Fruit fly (Drosophila melanogaster): ENCODE results near the gene Cyp4e3.

Cyp4e3 gene

dm6 chr2L:9792945-9793344, 43.1 kb upstream of the Cyp4e3 start, which contains the start of gene CG13123 (continued):
- TF ChIP-seq zen (tag; optimal IDR thresholded peaks at IDR 0.05), result peak; percentile 19
- no peak for TF ChIP-seq CG4707 (GFP tag; optimal IDR thresholded peaks at IDR 0.05)
- peak; percentile 36 for TF ChIP-seq CG10431 (GFP tag; optimal IDR thresholded peaks at IDR 0.05)
- peak; percentile 58 for TF ChIP-seq trem (tag; optimal IDR thresholded peaks at IDR 0.05)
- TF ChIP-seq CG11093 (GFP tag; IDR thresholded peaks at IDR 0.05), result no peak
- TF ChIP-seq CG2116 (GFP tag; optimal IDR thresholded peaks at IDR 0.05), result peak; percentile 81
- TF ChIP-seq Neu2 (GFP tag; optimal IDR thresholded peaks at IDR 0.05; ENCODE audit: borderline replicate concordance), result no peak
- TF ChIP-seq Fer1 (GFP tag; optimal IDR thresholded peaks at IDR 0.05), result no peak
- no peak for TF ChIP-seq mam (GFP tag; optimal IDR thresholded peaks at IDR 0.05)
- TF ChIP-seq CG6765 (GFP tag; optimal IDR thresholded peaks at IDR 0.05), result no peak
- no peak for TF ChIP-seq CG30020 (tag; optimal IDR thresholded peaks at IDR 0.05)
- no peak for TF ChIP-seq CG6683 (GFP tag; optimal IDR thresholded peaks at IDR 0.05)
- no peak for TF ChIP-seq Adf1 (GFP tag; IDR thresholded peaks at IDR 0.05)
- TF ChIP-seq CG7745 (tag; optimal IDR thresholded peaks at IDR 0.05), result no peak
- TF ChIP-seq pb (GFP tag; optimal IDR thresholded peaks at IDR 0.05), result no peak
- 0 out of 3 replicates have a peak, but pooled peaks have one; percentile 40 for TF ChIP-seq Opbp (GFP tag; IDR thresholded peaks at IDR 0.05; ENCODE audit: partially characterized antibody)
- no peak for TF ChIP-seq Hmx (GFP tag; optimal IDR thresholded peaks at IDR 0.05)
- TF ChIP-seq MESR4 (GFP tag; optimal IDR thresholded peaks at IDR 0.05), result peak; percentile 53
- TF ChIP-seq pzg (GFP tag; optimal IDR thresholded peaks at IDR 0.05), result peak; percentile 83
- TF ChIP-seq CG15514 (GFP tag; optimal IDR thresholded peaks at IDR 0.05), result peak; percentile 39
- no peak for TF ChIP-seq CG10274 (GFP tag; optimal IDR thresholded peaks at IDR 0.05)
- no peak for TF ChIP-seq CG10366 (GFP tag; IDR thresholded peaks at IDR 0.05)
- TF ChIP-seq CG10267 (tag; optimal IDR thresholded peaks at IDR 0.05), result peak; percentile 23
- no peak for TF ChIP-seq CG16813 (GFP tag; IDR thresholded peaks at IDR 0.05; ENCODE audit: partially characterized antibody)
- no peak for TF ChIP-seq CG14667 (GFP tag; IDR thresholded peaks at IDR 0.05)
- peak; percentile 97 for TF ChIP-seq stwl (tag; optimal IDR thresholded peaks at IDR 0.05)
- TF ChIP-seq Myb (GFP tag; optimal IDR thresholded peaks at IDR 0.05), result peak; percentile 93
- peak; percentile 18 for TF ChIP-seq gsb-n (tag; optimal IDR thresholded peaks at IDR 0.05)
- TF ChIP-seq Lhr (GFP tag; optimal IDR thresholded peaks at IDR 0.05), result peak; percentile 59
- no peak for TF ChIP-seq CG11247 (GFP tag; IDR thresholded peaks at IDR 0.05)
- peak; percentile 51 for TF ChIP-seq sens (GFP tag)
- peak; percentile 19 for TF ChIP-seq nmo (GFP tag; optimal IDR thresholded peaks at IDR 0.05)

dm6 chr2L:9790535-9790992, 40.7 kb upstream of the Cyp4e3 start, which contains the start of gene CG4036:
Gene CG4036 (plus strand): TSS chr2L:9790882.
- no peak for TF ChIP-seq CG10366 (GFP tag; IDR thresholded peaks at IDR 0.05)
- no peak for TF ChIP-seq peb (GFP tag; IDR thresholded peaks at IDR 0.05)
- no peak for TF ChIP-seq jigr1 (GFP tag; IDR thresholded peaks at IDR 0.05)
- TF ChIP-seq CkIIα-i1 (GFP tag; IDR thresholded peaks at IDR 0.05), result no peak
- TF ChIP-seq Lpt (GFP tag; optimal IDR thresholded peaks at IDR 0.05), result no peak
- TF ChIP-seq luna (GFP tag; optimal IDR thresholded peaks at IDR 0.05), result no peak
- no peak for TF ChIP-seq kay (GFP tag; optimal IDR thresholded peaks at IDR 0.05)
- TF ChIP-seq CG11723 (GFP tag; optimal IDR thresholded peaks at IDR 0.05), result no peak
- TF ChIP-seq Asciz (GFP tag; optimal IDR thresholded peaks at IDR 0.05), result no peak
- no peak for TF ChIP-seq CG17568 (GFP tag; optimal IDR thresholded peaks at IDR 0.05)
- TF ChIP-seq MESR4 (GFP tag; optimal IDR thresholded peaks at IDR 0.05), result peak; percentile 91
- no peak for TF ChIP-seq Tbp (GFP tag; optimal IDR thresholded peaks at IDR 0.05)
- no peak for TF ChIP-seq Adf1 (GFP tag; IDR thresholded peaks at IDR 0.05)
- TF ChIP-seq CG2875 (GFP tag; optimal IDR thresholded peaks at IDR 0.05), result no peak
- TF ChIP-seq CG31388 (GFP tag; optimal IDR thresholded peaks at IDR 0.05), result no peak
- TF ChIP-seq Eip74EF (GFP tag; optimal IDR thresholded peaks at IDR 0.05), result no peak
- no peak for TF ChIP-seq crc (GFP tag; optimal IDR thresholded peaks at IDR 0.05)
- TF ChIP-seq CG11696 (GFP tag; IDR thresholded peaks at IDR 0.05), result no peak
- TF ChIP-seq ham (GFP tag; IDR thresholded peaks at IDR 0.05), result no peak
- no peak for TF ChIP-seq CG12744 (GFP tag; optimal IDR thresholded peaks at IDR 0.05)
- no peak for TF ChIP-seq scrt (GFP tag; optimal IDR thresholded peaks at IDR 0.05)
- TF ChIP-seq CG15479 (GFP tag; optimal IDR thresholded peaks at IDR 0.05), result no peak

All from whole organism, embryonic.